Worm (Caenorhabditis elegans) whole organism, L2 larva: ENCODE measurements around the gene col-171.

Experiments
- C34F6.9 ChIP-seq: fragments of 150-350 bp; optimal IDR thresholded peaks from 2 replicates; lab custom pipeline; 2014; ENCODE audit warnings: missing biosample characterization, missing genetic modification characterization
- F13H6.1 ChIP-seq: sonication (generic microtip); optimal IDR thresholded peaks from 2 replicates; lab custom pipeline; 2016; ENCODE audit warnings: missing genetic modification characterization, missing compliant biosample characterization
- Y55F3AM.14 ChIP-seq: fragments of 200-800 bp; sonication (Bioruptor generic); optimal IDR thresholded peaks from 2 replicates; lab custom pipeline; 2018; ENCODE audit warnings: mild to moderate bottlenecking, missing genetic modification characterization, missing compliant biosample characterization
- ZK546.5 ChIP-seq: sonication (generic microtip); optimal IDR thresholded peaks from 2 replicates; lab custom pipeline; 2017; ENCODE audit warnings: missing biosample characterization, missing genetic modification characterization
- alr-1 ChIP-seq: fragments of 150-350 bp; optimal IDR thresholded peaks from 2 replicates; lab custom pipeline; 2014; ENCODE audit warnings: missing biosample characterization, missing genetic modification characterization
- aly-2 ChIP-seq: fragments of 150-350 bp; optimal IDR thresholded peaks from 2 replicates; lab custom pipeline; 2014; ENCODE audit warnings: missing biosample characterization, missing genetic modification characterization
- ama-1 ChIP-seq: fragments of 150-350 bp; optimal IDR thresholded peaks from 2 replicates; lab custom pipeline; 2018; ENCODE audit warnings: inconsistent platforms
- blmp-1 ChIP-seq: sonication (generic microtip); optimal IDR thresholded peaks from 2 replicates; lab custom pipeline; 2017; ENCODE audit warnings: missing genetic modification characterization, mild to moderate bottlenecking, missing compliant biosample characterization, antibody characterized with exemption, moderate library complexity; ENCODE audit not compliant: insufficient read depth
- ceh-16 ChIP-seq: fragments of 150-350 bp; optimal IDR thresholded peaks from 2 replicates; lab custom pipeline; 2014; ENCODE audit warnings: missing biosample characterization, missing genetic modification characterization
- ceh-82 ChIP-seq: fragments of 150-350 bp; optimal IDR thresholded peaks from 2 replicates; lab custom pipeline; 2014; ENCODE audit warnings: missing biosample characterization, missing genetic modification characterization
- crh-2 ChIP-seq: sonication (generic microtip); optimal IDR thresholded peaks from 2 replicates; lab custom pipeline; 2017; ENCODE audit warnings: missing biosample characterization, missing genetic modification characterization
- dmd-4 ChIP-seq: sonication (generic microtip); optimal IDR thresholded peaks from 2 replicates; lab custom pipeline; 2017; ENCODE audit warnings: missing biosample characterization, missing genetic modification characterization
- egl-27 ChIP-seq: sonication (generic microtip); optimal IDR thresholded peaks from 3 replicates; lab custom pipeline; 2017; ENCODE audit warnings: missing biosample characterization, missing genetic modification reagents, missing genetic modification characterization
- elt-1 ChIP-seq: fragments of 150-350 bp; optimal IDR thresholded peaks from 2 replicates; lab custom pipeline; 2014; ENCODE audit warnings: missing biosample characterization, missing genetic modification characterization
- elt-3 ChIP-seq: sonication (generic microtip); optimal IDR thresholded peaks from 2 replicates; lab custom pipeline; 2017; ENCODE audit warnings: missing biosample characterization, missing genetic modification characterization
- fos-1 ChIP-seq: fragments of 150-350 bp; optimal IDR thresholded peaks from 2 replicates; lab custom pipeline; 2014; ENCODE audit warnings: missing biosample characterization, missing genetic modification characterization
- gmeb-1 ChIP-seq: fragments of 150-350 bp; optimal IDR thresholded peaks from 2 replicates; lab custom pipeline; 2014; ENCODE audit warnings: missing biosample characterization, missing genetic modification characterization
- lin-13 ChIP-seq: fragments of 150-350 bp; optimal IDR thresholded peaks from 2 replicates; lab custom pipeline; 2014; ENCODE audit warnings: missing biosample characterization, missing genetic modification reagents, missing genetic modification characterization
- lin-39 ChIP-seq: fragments of 150-350 bp; optimal IDR thresholded peaks from 2 replicates; lab custom pipeline; 2014; ENCODE audit warnings: missing biosample characterization, missing genetic modification reagents, missing genetic modification characterization
- lsy-2 ChIP-seq, 2 experiments: fragments of 150-350 bp in 1 of 2; sonication (generic microtip) in 1 of 2; optimal IDR thresholded peaks; 2 replicates each; lab custom pipeline; 2014 to 2017; ENCODE audit warnings: missing biosample characterization in 2 of 2, missing genetic modification characterization in 2 of 2
- mab-5 ChIP-seq: fragments of 150-350 bp; optimal IDR thresholded peaks from 2 replicates; lab custom pipeline; 2014; ENCODE audit warnings: missing biosample characterization, missing genetic modification characterization
- mbf-1 ChIP-seq: sonication (generic microtip); optimal IDR thresholded peaks from 2 replicates; lab custom pipeline; 2017; ENCODE audit warnings: missing biosample characterization, missing genetic modification characterization
- nhr-10 ChIP-seq: sonication (generic microtip); optimal IDR thresholded peaks from 2 replicates; lab custom pipeline; 2017; ENCODE audit warnings: missing biosample characterization, missing genetic modification characterization
- nhr-11 ChIP-seq: fragments of 150-350 bp; optimal IDR thresholded peaks from 2 replicates; lab custom pipeline; 2014; ENCODE audit warnings: missing biosample characterization, missing genetic modification characterization
- nhr-12 ChIP-seq: fragments of 150-350 bp; optimal IDR thresholded peaks from 2 replicates; lab custom pipeline; 2014; ENCODE audit warnings: missing biosample characterization, missing genetic modification characterization
- nhr-21 ChIP-seq: fragments of 150-350 bp; optimal IDR thresholded peaks from 2 replicates; lab custom pipeline; 2014; ENCODE audit warnings: missing biosample characterization, missing genetic modification characterization
- nhr-23 ChIP-seq: fragments of 150-350 bp; optimal IDR thresholded peaks from 2 replicates; lab custom pipeline; 2014; ENCODE audit warnings: missing biosample characterization, missing genetic modification reagents, missing genetic modification characterization
- nhr-237 ChIP-seq: fragments of 150-350 bp; optimal IDR thresholded peaks from 2 replicates; lab custom pipeline; 2014; ENCODE audit warnings: missing biosample characterization, missing genetic modification characterization
- nhr-25 ChIP-seq: fragments of 150-350 bp; sonication (generic microtip); optimal IDR thresholded peaks from 3 replicates; lab custom pipeline; 2014; ENCODE audit warnings: missing biosample characterization, missing genetic modification characterization
- nhr-6 ChIP-seq: fragments of 150-350 bp; optimal IDR thresholded peaks from 2 replicates; lab custom pipeline; 2014; ENCODE audit warnings: missing biosample characterization, missing genetic modification characterization
- nhr-77 ChIP-seq: fragments of 150-350 bp; optimal IDR thresholded peaks from 2 replicates; lab custom pipeline; 2014; ENCODE audit warnings: missing biosample characterization, missing genetic modification characterization
- peb-1 ChIP-seq: fragments of 150-350 bp; optimal IDR thresholded peaks from 2 replicates; lab custom pipeline; 2014; ENCODE audit warnings: missing biosample characterization, missing genetic modification characterization
- sem-4 ChIP-seq: fragments of 150-350 bp; optimal IDR thresholded peaks from 2 replicates; lab custom pipeline; 2014; ENCODE audit warnings: missing biosample characterization, missing genetic modification reagents, missing genetic modification characterization
- skn-1 ChIP-seq: sonication (generic microtip); optimal IDR thresholded peaks from 2 replicates; lab custom pipeline; 2017; ENCODE audit warnings: missing biosample characterization, missing genetic modification characterization
- sma-3 ChIP-seq: sonication (generic microtip); optimal IDR thresholded peaks from 2 replicates; lab custom pipeline; 2016; ENCODE audit warnings: missing genetic modification reagents, missing genetic modification characterization, missing compliant biosample characterization
- sma-9 ChIP-seq, 2 experiments: fragments of 150-350 bp in 1 of 2; sonication (generic microtip) in 1 of 2; optimal IDR thresholded peaks; 2 replicates each; lab custom pipeline; 2014 to 2016; ENCODE audit warnings: missing genetic modification characterization in 2 of 2, mild to moderate bottlenecking in 1 of 2, missing biosample characterization in 1 of 2, missing compliant biosample characterization in 1 of 2, missing genetic modification reagents in 1 of 2, moderate library complexity in 1 of 2
- snpc-4 ChIP-seq: fragments of 150-350 bp; optimal IDR thresholded peaks from 2 replicates; lab custom pipeline; 2014; ENCODE audit warnings: missing biosample characterization, missing genetic modification characterization
- unc-39 ChIP-seq: fragments of 150-350 bp; optimal IDR thresholded peaks from 2 replicates; lab custom pipeline; 2014; ENCODE audit warnings: missing biosample characterization, missing genetic modification characterization
- unc-55 ChIP-seq: fragments of 150-350 bp; sonication (generic microtip); optimal IDR thresholded peaks from 3 replicates; lab custom pipeline; 2014; ENCODE audit warnings: missing biosample characterization, missing genetic modification reagents, missing genetic modification characterization
- unc-62 ChIP-seq: fragments of 150-350 bp; optimal IDR thresholded peaks from 2 replicates; lab custom pipeline; 2014; ENCODE audit warnings: missing biosample characterization, missing genetic modification reagents, missing genetic modification characterization
- zag-1 ChIP-seq: fragments of 150-350 bp; optimal IDR thresholded peaks from 2 replicates; lab custom pipeline; 2014; ENCODE audit warnings: missing biosample characterization, missing genetic modification characterization
- ztf-1 ChIP-seq: fragments of 200-800 bp; sonication (Bioruptor generic); conservative IDR thresholded peaks from 2 replicates; pipeline ENCODE4 v1.3.6; 2022; ENCODE audit warnings: missing genetic modification characterization, missing compliant biosample characterization
- ztf-11 ChIP-seq: sonication (generic microtip); optimal IDR thresholded peaks from 2 replicates; lab custom pipeline; 2017; ENCODE audit warnings: missing biosample characterization, missing genetic modification characterization
- ztf-4 ChIP-seq: fragments of 150-350 bp; optimal IDR thresholded peaks from 2 replicates; lab custom pipeline; 2014; ENCODE audit warnings: missing biosample characterization, missing genetic modification characterization

col-171 gene

ce11 chrX:6333998-6334397 is at the start of gene col-171:
TSS of gene col-171 (plus strand) at chrX:6334298.
- TF ChIP-seq unc-62 (GFP tag; lab: Kevin White, UChicago) = no peak
- no peak for TF ChIP-seq unc-55 (GFP tag; lab: Kevin White, UChicago)
- no peak for TF ChIP-seq ceh-16
- TF ChIP-seq nhr-21 = no peak

DNA sequence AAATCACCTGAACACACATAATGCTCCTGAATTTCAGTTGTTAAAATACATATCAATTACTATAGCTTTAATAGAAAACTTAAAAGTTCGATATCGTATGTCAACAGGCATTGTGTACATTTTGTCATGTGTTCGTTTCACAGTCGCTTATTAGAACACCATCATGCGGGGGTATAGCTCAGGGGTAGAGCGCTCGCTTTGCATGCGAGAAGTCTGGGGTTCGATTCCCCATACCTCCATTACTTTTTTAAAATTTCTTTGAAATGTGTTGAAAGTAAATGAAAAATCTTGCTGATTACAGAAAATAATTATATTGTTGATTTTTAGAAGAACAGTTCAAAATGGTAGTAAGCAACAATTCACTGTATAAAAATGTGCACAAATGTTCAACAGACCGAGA is 47.9 kb upstream of the col-171 start:
- TF ChIP-seq ztf-11 (tag; lab: Kevin White, UChicago) (no peak), nhr-23 (tag; lab: Kevin White, UChicago) (no peak), crh-2 (tag; lab: Kevin White, UChicago) (peak; percentile 32), sma-3 (GFP tag; lab: Kevin White, UChicago) (peak; percentile 48), nhr-11 (tag; lab: Kevin White, UChicago) (peak; percentile 30), sma-9 (GFP tag; optimal IDR thresholded peaks at IDR 0.05; lab: Kevin White, UChicago) (peak; percentile 37), sma-9 (tag; optimal IDR thresholded peaks at IDR 0.05; lab: Kevin White, UChicago) (no peak), nhr-21 (peak; percentile 8), ama-1 (lab: Kevin White, UChicago) (no peak), ZK546.5 (tag; lab: Kevin White, UChicago) (no peak), C34F6.9 (no peak), fos-1 (peak; percentile 45)
- TF ChIP-seq, all 48 proteins: peak for 6

ce11 chrX:6289038-6289437 is 45.1 kb upstream of the col-171 start:
- TF ChIP-seq ztf-11 (tag; lab: Kevin White, UChicago) (no peak), lin-13 (GFP tag; lab: Kevin White, UChicago) (no peak), zag-1 (tag; lab: Kevin White, UChicago) (no peak), nhr-10 (tag; lab: Kevin White, UChicago) (no peak), nhr-77 (tag; lab: Kevin White, UChicago) (no peak)

DNA sequence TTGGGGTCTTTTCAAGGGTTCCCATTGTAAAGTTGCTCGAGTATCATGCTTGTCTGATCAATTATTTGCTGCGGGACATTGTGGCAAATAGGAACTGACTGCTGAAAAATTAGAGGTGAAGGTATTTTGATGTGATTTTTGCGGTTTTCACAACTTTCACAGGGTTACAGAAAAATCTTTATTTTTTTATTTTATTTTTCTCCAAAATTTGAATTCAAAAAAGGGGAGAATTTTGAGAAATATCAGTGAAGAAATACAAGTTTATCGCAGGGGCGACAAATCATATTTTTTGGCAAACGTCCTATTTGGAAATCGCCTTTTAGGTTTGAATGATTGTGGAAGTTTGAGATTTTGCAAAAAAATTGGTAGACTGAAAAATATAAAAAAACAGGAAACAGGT is 42.5 kb upstream of the col-171 start, which contains the start of gene lev-9:
Gene lev-9, minus strand, starts transcription at position 101 of the 400 bp plus-strand sequence.
- no peak for TF ChIP-seq C34F6.9
- TF ChIP-seq skn-1 (tag; lab: Kevin White, UChicago) = no peak
- TF ChIP-seq aly-2 (tag; lab: Kevin White, UChicago) = no peak
- TF ChIP-seq lsy-2 (tag; optimal IDR thresholded peaks at IDR 0.05; lab: Kevin White, UChicago) = no peak
- no peak for TF ChIP-seq nhr-23 (tag; lab: Kevin White, UChicago)
- no peak for TF ChIP-seq sma-3 (GFP tag; lab: Kevin White, UChicago)
- no peak for TF ChIP-seq nhr-21
- TF ChIP-seq nhr-77 (tag; lab: Kevin White, UChicago) = no peak
- TF ChIP-seq elt-1 = no peak
- TF ChIP-seq nhr-12 (tag; lab: Kevin White, UChicago) = no peak

DNA sequence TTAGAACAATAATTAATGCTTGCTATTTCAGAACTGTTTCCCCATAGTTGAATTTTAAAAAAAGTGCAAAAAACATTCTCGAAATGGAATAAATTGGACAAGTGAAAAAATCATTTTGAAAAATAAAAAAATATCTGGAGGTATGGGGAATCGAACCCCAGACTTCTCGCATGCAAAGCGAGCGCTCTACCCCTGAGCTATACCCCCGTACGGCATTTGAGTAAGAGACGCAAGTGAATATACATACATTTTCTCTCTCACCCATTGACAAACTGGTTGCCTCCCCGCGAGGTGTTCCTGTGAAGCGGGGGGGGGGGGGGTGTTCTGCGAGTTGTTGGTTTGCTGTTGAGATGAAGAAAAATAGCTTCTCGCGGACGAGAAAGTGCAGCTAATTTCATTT is 42.0 kb upstream of the col-171 start:
- TF ChIP-seq ceh-82 (no peak), lin-13 (GFP tag; lab: Kevin White, UChicago) (peak; percentile 60), mab-5 (tag; lab: Kevin White, UChicago) (peak; percentile 27), nhr-77 (tag; lab: Kevin White, UChicago) (no peak), Y55F3AM.14 (GFP tag; lab: Kevin White, UChicago) (peak; percentile 50), C34F6.9 (peak; percentile 41), nhr-21 (peak; percentile 56), lsy-2 (tag; optimal IDR thresholded peaks at IDR 0.05; lab: Kevin White, UChicago) (peak in 1 of 2 experiments; percentile 47), peb-1 (tag; lab: Kevin White, UChicago) (no peak), elt-3 (tag; lab: Kevin White, UChicago) (no peak), alr-1 (tag; lab: Kevin White, UChicago) (no peak), nhr-23 (tag; lab: Kevin White, UChicago) (no peak), nhr-6 (tag; lab: Kevin White, UChicago) (peak; percentile 17), ZK546.5 (tag; lab: Kevin White, UChicago) (no peak), unc-39 (tag; lab: Kevin White, UChicago) (no peak), blmp-1 (tag; lab: Kevin White, UChicago) (no peak), gmeb-1 (tag; lab: Kevin White, UChicago) (peak; percentile 6), elt-1 (no peak), snpc-4 (tag; lab: Kevin White, UChicago) (no peak), nhr-237 (tag; lab: Kevin White, UChicago) (no peak), lin-39 (tag; lab: Kevin White, UChicago) (no peak), nhr-10 (tag; lab: Kevin White, UChicago) (no peak), mbf-1 (tag; lab: Kevin White, UChicago) (no peak), ztf-4 (tag; lab: Kevin White, UChicago) (no peak), F13H6.1 (peak; percentile 60), dmd-4 (tag; lab: Kevin White, UChicago) (no peak), sem-4 (peak; percentile 61), egl-27 (no peak), ama-1 (lab: Kevin White, UChicago) (no peak), sma-9 (GFP tag; optimal IDR thresholded peaks at IDR 0.05; lab: Kevin White, UChicago) (peak; percentile 63), sma-9 (tag; optimal IDR thresholded peaks at IDR 0.05; lab: Kevin White, UChicago) (no peak), nhr-25 (peak; percentile 17), sma-3 (GFP tag; lab: Kevin White, UChicago) (peak; percentile 36), nhr-11 (tag; lab: Kevin White, UChicago) (no peak), ztf-1 (GFP tag; lab: Robert Waterston, UW) (no peak)
